Worm (Caenorhabditis elegans): ENCODE results near the gene fbxb-30.
"Not testable (repeated sequence)": the region's sequence is repeated elsewhere in the genome, so short reads cannot be mapped to it uniquely, and the experiment has no call there.

DNA sequence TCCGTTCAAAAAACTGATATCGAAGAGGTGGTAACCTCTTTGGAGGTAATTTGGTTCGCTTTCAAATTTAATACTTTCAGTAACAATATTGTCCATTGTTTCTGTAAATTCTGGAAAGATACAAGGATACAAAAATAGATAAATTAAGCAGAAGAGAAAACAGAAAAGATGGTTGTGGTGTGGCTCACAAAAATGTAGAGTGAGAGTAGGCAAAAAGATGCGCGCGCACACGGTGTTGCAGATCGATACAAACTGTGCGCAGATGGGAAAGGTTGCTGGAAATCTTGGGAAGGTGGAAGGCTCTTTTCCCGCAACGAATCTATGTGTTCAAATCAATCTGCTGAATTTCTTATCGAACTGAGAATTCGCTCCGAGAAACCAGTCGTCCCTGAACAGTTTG is 23.4 kb upstream of the fbxb-30 start, which contains the start of gene btb-11:
- TF ChIP-seq unc-62 (GFP tag; optimal IDR thresholded peaks at IDR 0.05 in 1 of 2); unc-62 (tag; optimal IDR thresholded peaks at IDR 0.05); R02D3.7 (tag; optimal IDR thresholded peaks at IDR 0.05); php-3 (GFP tag; IDR thresholded peaks at IDR 0.05); nhr-28 (tag; optimal IDR thresholded peaks at IDR 0.05); F26F4.8 (GFP tag; conservative IDR thresholded peaks at IDR 0.05); zip-2 (tag; optimal IDR thresholded peaks at IDR 0.05); nhr-77 (tag; optimal IDR thresholded peaks at IDR 0.05); dpl-1 (GFP tag; optimal IDR thresholded peaks at IDR 0.05): not testable (repeated sequence)
